Worm (Caenorhabditis elegans) whole organism, L4 larva: ENCODE data around the gene C10A4.6.

Experiments
- F26F4.8 ChIP-seq: fragments of 200-800 bp; sonication (Bioruptor generic); conservative IDR thresholded peaks from 2 replicates; pipeline ENCODE4 v1.3.6; 2022; ENCODE audit warnings: missing genetic modification characterization, missing compliant biosample characterization
- Y48G9A.11 ChIP-seq: fragments of 200-800 bp; sonication (Bioruptor generic); IDR thresholded peaks from 2 replicates; pipeline ENCODE4 v1.3.6; 2022; ENCODE audit warnings: missing genetic modification reagents, missing genetic modification characterization, missing compliant biosample characterization
- ama-1 ChIP-seq: fragments of 150-350 bp; optimal IDR thresholded peaks from 2 replicates; lab custom pipeline; 2014; ENCODE audit warnings: inconsistent platforms, mixed read lengths
- ceh-28 ChIP-seq: fragments of 150-350 bp; optimal IDR thresholded peaks from 2 replicates; lab custom pipeline; 2014; ENCODE audit warnings: missing biosample characterization, missing genetic modification reagents, missing genetic modification characterization
- daf-19 ChIP-seq: fragments of 200-800 bp; sonication (Bioruptor generic); conservative IDR thresholded peaks from 2 replicates; pipeline ENCODE4 v1.3.6; 2022; ENCODE audit warnings: missing genetic modification characterization, missing compliant biosample characterization
- lin-15B ChIP-seq: fragments of 150-350 bp; sonication (generic microtip); optimal IDR thresholded peaks from 3 replicates; lab custom pipeline; 2014; ENCODE audit warnings: missing biosample characterization, missing genetic modification characterization
- lin-39 ChIP-seq: fragments of 150-350 bp; optimal IDR thresholded peaks from 2 replicates; lab custom pipeline; 2014; ENCODE audit warnings: missing biosample characterization, missing genetic modification reagents, missing genetic modification characterization
- mep-1 ChIP-seq: fragments of 150-350 bp; sonication (generic microtip); optimal IDR thresholded peaks from 3 replicates; lab custom pipeline; 2014; ENCODE audit warnings: missing biosample characterization, missing genetic modification characterization
- nhr-11 ChIP-seq: fragments of 150-350 bp; optimal IDR thresholded peaks from 2 replicates; lab custom pipeline; 2014; ENCODE audit warnings: missing biosample characterization, missing genetic modification characterization
- pha-4 ChIP-seq, 2 experiments: fragments of 150-350 bp in 1 of 2; fragments of 200-800 bp in 1 of 2; sonication (Bioruptor generic) in 1 of 2; IDR thresholded peaks in 1 of 2; optimal IDR thresholded peaks in 1 of 2; 2 replicates each; pipeline versions ENCODE4 v1.3.6 to Lab custom; 2014 to 2022; ENCODE audit warnings: missing genetic modification characterization in 2 of 2, missing genetic modification reagents in 2 of 2, missing biosample characterization in 1 of 2, missing compliant biosample characterization in 1 of 2
- snpc-4 ChIP-seq: fragments of 150-350 bp; optimal IDR thresholded peaks from 2 replicates; lab custom pipeline; 2014; ENCODE audit warnings: missing biosample characterization, missing genetic modification characterization
- tag-97 ChIP-seq: fragments of 200-800 bp; sonication (Bioruptor generic); IDR thresholded peaks from 2 replicates; pipeline ENCODE4 v1.3.6; 2022; ENCODE audit warnings: missing genetic modification characterization, missing compliant biosample characterization

ce11 chrX:7424813-7425212, 34.4 kb downstream of the C10A4.6 start, which contains the start of gene mnm-2:
- TF ChIP-seq mep-1 (tag; lab: Kevin White, UChicago) (no peak), Y48G9A.11 (GFP tag; lab: Robert Waterston, UW) (no peak), ceh-28 (no peak), lin-39 (tag; lab: Kevin White, UChicago) (no peak), lin-15B (tag; lab: Kevin White, UChicago) (no peak), pha-4 (GFP tag; IDR thresholded peaks at IDR 0.05; lab: Robert Waterston, UW) (no peak), pha-4 (tag; optimal IDR thresholded peaks at IDR 0.05; lab: Kevin White, UChicago) (no peak), tag-97 (GFP tag; lab: Robert Waterston, UW) (no peak), daf-19 (GFP tag; lab: Robert Waterston, UW) (no peak), F26F4.8 (GFP tag; lab: Robert Waterston, UW) (no peak), ama-1 (lab: Kevin White, UChicago) (no peak), nhr-11 (tag; lab: Kevin White, UChicago) (no peak), snpc-4 (tag; lab: Kevin White, UChicago) (no peak)
